Fruit fly (Drosophila melanogaster) whole organism, embryonic: Measurements from ENCODE around the gene CG14402.

Experiments
- Bgb ChIP-seq: fragments of 200-800 bp; sonication (Bioruptor generic); IDR thresholded peaks from 2 replicates; pipeline ENCODE4 v1.3.6; 2022; ENCODE audit warnings: missing biosample characterization, missing genetic modification characterization; ENCODE audit not compliant: partially characterized antibody
- CG10979 ChIP-seq: fragments of 200-800 bp; sonication (Bioruptor generic); optimal IDR thresholded peaks from 2 replicates; lab custom pipeline; 2018; ENCODE audit warnings: missing biosample characterization, mild to moderate bottlenecking, missing genetic modification characterization, moderate library complexity
- CG12219 ChIP-seq: fragments of 200-800 bp; sonication (Bioruptor generic); optimal IDR thresholded peaks from 3 replicates; lab custom pipeline; 2018; ENCODE audit warnings: missing biosample characterization, mild to moderate bottlenecking, missing genetic modification characterization
- CG12391 ChIP-seq: fragments of 200-800 bp; sonication (Bioruptor generic); optimal IDR thresholded peaks from 3 replicates; lab custom pipeline; 2018; ENCODE audit warnings: missing biosample characterization, mild to moderate bottlenecking, missing genetic modification characterization, moderate library complexity
- CG14965 ChIP-seq: fragments of 200-800 bp; sonication (Bioruptor generic); optimal IDR thresholded peaks from 2 replicates; lab custom pipeline; 2016; ENCODE audit warnings: missing biosample characterization, missing genetic modification characterization, borderline replicate concordance
- CG1647 ChIP-seq: fragments of 200-800 bp; sonication (Bioruptor generic); optimal IDR thresholded peaks from 3 replicates; lab custom pipeline; 2016; ENCODE audit warnings: missing biosample characterization, missing genetic modification characterization
- CG18764 ChIP-seq: fragments of 200-800 bp; sonication (Bioruptor generic); optimal IDR thresholded peaks from 3 replicates; lab custom pipeline; 2016; ENCODE audit warnings: missing biosample characterization, missing genetic modification characterization
- CG2875 ChIP-seq: fragments of 200-800 bp; sonication (Bioruptor generic); optimal IDR thresholded peaks from 2 replicates; lab custom pipeline; 2017; ENCODE audit warnings: missing biosample characterization, mild to moderate bottlenecking, missing genetic modification characterization, missing genetic modification reagents
- CG34376 ChIP-seq: fragments of 200-800 bp; sonication (Bioruptor generic); optimal IDR thresholded peaks from 2 replicates; lab custom pipeline; 2018; ENCODE audit warnings: missing biosample characterization, mild to moderate bottlenecking, missing genetic modification characterization
- CG4707 ChIP-seq: fragments of 200-800 bp; sonication (Bioruptor generic); optimal IDR thresholded peaks from 2 replicates; lab custom pipeline; 2018; ENCODE audit warnings: missing biosample characterization, mild to moderate bottlenecking, missing genetic modification characterization, moderate library complexity
- CG5180 ChIP-seq: fragments of 200-800 bp; sonication (Bioruptor generic); optimal IDR thresholded peaks from 3 replicates; lab custom pipeline; 2017; ENCODE audit warnings: missing biosample characterization, missing genetic modification characterization, mild to moderate bottlenecking, moderate library complexity, missing genetic modification reagents
- CG7271 ChIP-seq: fragments of 200-800 bp; sonication (Bioruptor generic); optimal IDR thresholded peaks from 2 replicates; lab custom pipeline; 2018; ENCODE audit warnings: missing biosample characterization, mild to moderate bottlenecking, missing genetic modification characterization, moderate library complexity
- CG7357 ChIP-seq: fragments of 200-800 bp; sonication (Bioruptor generic); IDR thresholded peaks from 3 replicates; pipeline ENCODE4 v1.3.6; 2022; ENCODE audit warnings: missing biosample characterization, missing genetic modification characterization
- CG7987 ChIP-seq: fragments of 200-800 bp; sonication (Bioruptor generic); optimal IDR thresholded peaks from 2 replicates; lab custom pipeline; 2018; ENCODE audit warnings: missing biosample characterization, mild to moderate bottlenecking, missing genetic modification characterization, moderate library complexity
- CG8290 ChIP-seq, 3 experiments: fragments of 200-800 bp; sonication (Bioruptor generic); optimal IDR thresholded peaks; 2 replicates each; lab custom pipeline; 2016 to 2019; ENCODE audit warnings: missing biosample characterization in 3 of 3, missing genetic modification characterization in 3 of 3, mild to moderate bottlenecking in 2 of 3, moderate library complexity in 1 of 3
- CG8765 ChIP-seq: fragments of 200-800 bp; sonication (Bioruptor generic); IDR thresholded peaks from 2 replicates; pipeline ENCODE4 v1.3.6; 2022; ENCODE audit warnings: missing biosample characterization, missing genetic modification characterization
- CG9817 ChIP-seq: fragments of 200-800 bp; sonication (Bioruptor generic); optimal IDR thresholded peaks from 2 replicates; lab custom pipeline; 2018; ENCODE audit warnings: missing biosample characterization, mild to moderate bottlenecking, missing genetic modification characterization, moderate library complexity
- CrebB ChIP-seq: fragments of 200-800 bp; sonication (Bioruptor generic); optimal IDR thresholded peaks from 3 replicates; lab custom pipeline; 2018; ENCODE audit warnings: missing biosample characterization, mild to moderate bottlenecking, missing genetic modification characterization
- Doc3 ChIP-seq: fragments of 200-800 bp; sonication (Bioruptor generic); IDR thresholded peaks from 3 replicates; pipeline ENCODE4 v1.3.6; 2022; ENCODE audit warnings: missing biosample characterization, missing genetic modification characterization; ENCODE audit not compliant: partially characterized antibody
- Fer3 ChIP-seq: fragments of 200-800 bp; sonication (Bioruptor generic); optimal IDR thresholded peaks from 2 replicates; lab custom pipeline; 2018; ENCODE audit warnings: missing biosample characterization, mild to moderate bottlenecking, missing genetic modification characterization, moderate library complexity
- H15 ChIP-seq: fragments of 200-800 bp; sonication (Bioruptor generic); IDR thresholded peaks from 3 replicates; pipeline ENCODE4 v1.3.6; 2022; ENCODE audit warnings: missing biosample characterization, missing genetic modification characterization
- Hr39 ChIP-seq: fragments of >200 bp; optimal IDR thresholded peaks from 2 replicates; lab custom pipeline; 2017
- MESR4 ChIP-seq: fragments of 200-800 bp; sonication (Bioruptor generic); optimal IDR thresholded peaks from 2 replicates; lab custom pipeline; 2018; ENCODE audit warnings: missing biosample characterization, mild to moderate bottlenecking, missing genetic modification characterization, moderate library complexity
- Med ChIP-seq: fragments of 200-800 bp; sonication (Bioruptor generic); peaks from one replicate; lab custom pipeline; 2016; ENCODE audit warnings: missing biosample characterization, missing genetic modification characterization, mild to moderate bottlenecking, inconsistent platforms, moderate library complexity
- Optix ChIP-seq: fragments of 200-800 bp; sonication (Bioruptor generic); IDR thresholded peaks from 3 replicates; pipeline ENCODE4 v1.3.6; 2022; ENCODE audit warnings: missing biosample characterization, missing genetic modification characterization
- Rfx ChIP-seq: fragments of 200-800 bp; sonication (Bioruptor generic); IDR thresholded peaks from 2 replicates; pipeline ENCODE4 v1.3.6; 2022; ENCODE audit warnings: missing biosample characterization, missing genetic modification characterization
- Trl ChIP-seq, 3 experiments: fragments of >200 bp in 2 of 3; fragments of 200-800 bp in 1 of 3; sonication (Bioruptor generic) in 1 of 3; optimal IDR thresholded peaks; 2 replicates in 1 of 3; 3 replicates in 2 of 3; lab custom pipeline; 2016 to 2017; ENCODE audit warnings: missing biosample characterization in 1 of 3, missing genetic modification characterization in 1 of 3
- Vsx1 ChIP-seq: fragments of 200-800 bp; sonication (Bioruptor generic); optimal IDR thresholded peaks from 2 replicates; lab custom pipeline; 2017; ENCODE audit warnings: missing biosample characterization, mild to moderate bottlenecking, missing genetic modification characterization, missing genetic modification reagents
- amos ChIP-seq: fragments of 200-800 bp; sonication (Bioruptor generic); IDR thresholded peaks from 2 replicates; pipeline ENCODE4 v1.3.6; 2022; ENCODE audit warnings: missing biosample characterization, missing genetic modification characterization; ENCODE audit not compliant: partially characterized antibody
- bbx ChIP-seq: fragments of 200-800 bp; sonication (Bioruptor generic); IDR thresholded peaks from 2 replicates; pipeline ENCODE4 v1.3.6; 2022; ENCODE audit warnings: missing biosample characterization, missing genetic modification characterization; ENCODE audit not compliant: partially characterized antibody
- cato ChIP-seq: fragments of 200-800 bp; sonication (Bioruptor generic); optimal IDR thresholded peaks from 2 replicates; lab custom pipeline; 2016; ENCODE audit warnings: missing biosample characterization, missing genetic modification characterization, borderline replicate concordance
- danr ChIP-seq: fragments of 200-800 bp; sonication (Bioruptor generic); IDR thresholded peaks from 2 replicates; pipeline ENCODE4 v1.3.6; 2022; ENCODE audit warnings: missing biosample characterization, missing genetic modification characterization
- en ChIP-seq: fragments of 200-800 bp; sonication (Bioruptor generic); optimal IDR thresholded peaks from 2 replicates; lab custom pipeline; 2016; ENCODE audit warnings: missing biosample characterization, missing genetic modification characterization
- gce ChIP-seq: fragments of 200-800 bp; sonication (Bioruptor generic); IDR thresholded peaks from 3 replicates; pipeline ENCODE4 v1.3.6; 2022; ENCODE audit warnings: missing biosample characterization, missing genetic modification characterization
- lab ChIP-seq: fragments of 200-800 bp; sonication (Bioruptor generic); optimal IDR thresholded peaks from 3 replicates; lab custom pipeline; 2017; ENCODE audit warnings: missing biosample characterization, missing genetic modification characterization, mild to moderate bottlenecking, moderate library complexity, missing genetic modification reagents
- lola ChIP-seq, 3 experiments: fragments of >200 bp in 2 of 3; fragments of 200-800 bp in 1 of 3; sonication (Bioruptor generic) in 1 of 3; optimal IDR thresholded peaks; 2 replicates each; lab custom pipeline; 2017 to 2019; ENCODE audit warnings: missing biosample characterization in 3 of 3, missing genetic modification characterization in 3 of 3, mild to moderate bottlenecking in 1 of 3, moderate library complexity in 1 of 3
- mirr ChIP-seq: fragments of 200-800 bp; sonication (Bioruptor generic); optimal IDR thresholded peaks from 3 replicates; lab custom pipeline; 2018; ENCODE audit warnings: missing biosample characterization, mild to moderate bottlenecking, missing genetic modification characterization
- odd ChIP-seq: fragments of 200-800 bp; sonication (Bioruptor generic); optimal IDR thresholded peaks from 2 replicates; lab custom pipeline; 2017; ENCODE audit warnings: missing biosample characterization, mild to moderate bottlenecking, missing genetic modification characterization
- pzg ChIP-seq: fragments of 200-800 bp; sonication (Bioruptor generic); optimal IDR thresholded peaks from 3 replicates; lab custom pipeline; 2018; ENCODE audit warnings: missing biosample characterization, mild to moderate bottlenecking, missing genetic modification characterization, moderate library complexity
- sc ChIP-seq, 3 experiments: fragments of >200 bp in 2 of 3; fragments of 200-800 bp in 1 of 3; sonication (Bioruptor generic) in 1 of 3; optimal IDR thresholded peaks; 2 replicates in 2 of 3; 3 replicates in 1 of 3; lab custom pipeline; 2017; ENCODE audit warnings: mild to moderate bottlenecking in 1 of 3, missing biosample characterization in 1 of 3, missing genetic modification characterization in 1 of 3, missing genetic modification reagents in 1 of 3
- schlank ChIP-seq: fragments of 200-800 bp; sonication (Bioruptor generic); optimal IDR thresholded peaks from 2 replicates; lab custom pipeline; 2018; ENCODE audit warnings: missing biosample characterization, mild to moderate bottlenecking, missing genetic modification characterization
- seq ChIP-seq: fragments of 200-800 bp; sonication (Bioruptor generic); IDR thresholded peaks from 2 replicates; pipeline ENCODE4 v1.3.6; 2022; ENCODE audit warnings: missing biosample characterization, missing genetic modification characterization
- tgo ChIP-seq: fragments of 200-800 bp; sonication (Bioruptor generic); IDR thresholded peaks from 3 replicates; pipeline ENCODE4 v1.3.6; 2022; ENCODE audit warnings: missing biosample characterization, missing genetic modification characterization
- tin ChIP-seq: fragments of 200-800 bp; sonication (Bioruptor generic); optimal IDR thresholded peaks from 3 replicates; lab custom pipeline; 2016; ENCODE audit warnings: missing biosample characterization, missing genetic modification characterization
- tup ChIP-seq: fragments of 200-800 bp; sonication (Bioruptor generic); optimal IDR thresholded peaks from 2 replicates; lab custom pipeline; 2016; ENCODE audit warnings: missing biosample characterization, mild to moderate bottlenecking, missing genetic modification characterization, moderate library complexity
- zfh1 ChIP-seq: fragments of 200-800 bp; sonication (Bioruptor generic); IDR thresholded peaks from 3 replicates; pipeline ENCODE4 v1.3.6; 2022; ENCODE audit warnings: missing biosample characterization, missing genetic modification characterization

The CG14402 gene

DNA sequence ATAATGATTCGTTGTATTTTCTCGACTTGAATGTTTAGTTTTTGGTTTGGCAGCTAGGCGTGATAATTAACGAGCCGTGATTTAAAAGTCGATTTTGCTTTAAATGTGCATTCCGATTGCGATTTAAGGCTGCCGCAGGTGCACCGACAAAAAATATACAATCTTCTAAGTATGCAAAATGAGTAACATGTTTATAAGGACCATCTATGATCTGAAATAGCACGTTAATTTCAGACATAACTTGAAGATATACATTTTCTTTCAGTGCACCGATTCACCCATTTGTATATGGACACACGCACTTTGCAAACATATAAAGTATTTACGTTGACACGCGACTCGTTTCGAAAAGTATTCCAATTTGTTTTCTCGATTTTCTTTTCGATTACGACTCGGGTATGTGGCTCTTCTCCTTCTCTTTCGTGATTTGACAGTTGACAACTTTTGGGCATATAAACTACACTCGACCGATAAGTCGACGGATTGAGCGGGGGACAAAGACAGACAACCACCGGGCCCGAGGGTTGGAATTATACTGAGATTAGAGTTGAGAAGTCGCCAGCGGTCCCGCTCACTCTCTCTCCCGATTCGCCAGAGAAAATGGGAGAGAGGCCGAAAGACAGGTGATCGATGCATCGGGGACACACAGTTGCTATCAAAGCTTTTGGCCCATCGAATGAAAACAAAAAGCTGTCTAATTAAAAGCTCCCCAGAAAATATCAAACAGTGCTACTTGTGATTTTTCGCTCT, 40.9 kb downstream of the CG14402 start (continued):
- peak; percentile 36 for TF ChIP-seq CG10979 (tag; lab: Kevin White, UChicago)
- TF ChIP-seq Med (GFP tag; lab: Kevin White, UChicago), result peak; percentile 77
- no peak for TF ChIP-seq Hr39 (lab: Kevin White, UChicago)
- no peak for TF ChIP-seq odd (GFP tag; lab: Kevin White, UChicago)
- TF ChIP-seq Vsx1, result no peak
- 0 out of 3 replicates have a peak, but pooled peaks have one; percentile 35 for TF ChIP-seq H15 (GFP tag; lab: Robert Waterston, UW)
- TF ChIP-seq tgo (GFP tag; lab: Robert Waterston, UW), result no peak; the same call in 2 of the 3 replicates
- peak; percentile 10; the same call in 1 of the 3 replicates for TF ChIP-seq gce (GFP tag; lab: Robert Waterston, UW)
- TF ChIP-seq danr (GFP tag; lab: Robert Waterston, UW), result no peak
- TF ChIP-seq CG12391 (tag; lab: Kevin White, UChicago), result peak; percentile 42
- no peak; the same call in 1 of the 2 replicates for TF ChIP-seq seq (GFP tag; lab: Robert Waterston, UW)
- no peak for TF ChIP-seq sc (optimal IDR thresholded peaks at IDR 0.05; lab: Kevin White, UChicago)
- TF ChIP-seq sc (GFP tag; optimal IDR thresholded peaks at IDR 0.05; lab: Kevin White, UChicago), result peak; percentile 16
- no peak for TF ChIP-seq Doc3 (GFP tag; lab: Robert Waterston, UW)
- TF ChIP-seq schlank (tag; lab: Kevin White, UChicago), result no peak
- peak; percentile 62 for TF ChIP-seq CG34376 (GFP tag; lab: Kevin White, UChicago)
- no peak; the same call in 1 of the 2 replicates for TF ChIP-seq amos
- peak; percentile 44 for TF ChIP-seq CG12219 (GFP tag; lab: Kevin White, UChicago)
- TF ChIP-seq Trl (optimal IDR thresholded peaks at IDR 0.05; lab: Kevin White, UChicago), result peak; percentile 68 to 78
- TF ChIP-seq Trl (GFP tag; optimal IDR thresholded peaks at IDR 0.05; lab: Kevin White, UChicago), result no peak
- no peak for TF ChIP-seq CG8290 (GFP tag; optimal IDR thresholded peaks at IDR 0.05; lab: Kevin White, UChicago)
- peak in 1 of 2 experiments; percentile 11 for TF ChIP-seq CG8290 (tag; optimal IDR thresholded peaks at IDR 0.05; lab: Kevin White, UChicago)
- TF ChIP-seq CG1647 (GFP tag; lab: Kevin White, UChicago), result no peak
- TF ChIP-seq Rfx (GFP tag; lab: Robert Waterston, UW), result no peak
- TF ChIP-seq lola (GFP tag; optimal IDR thresholded peaks at IDR 0.05; lab: Kevin White, UChicago), result peak in 1 of 3 experiments; percentile 38
- no peak for TF ChIP-seq pzg
- no peak for TF ChIP-seq Fer3 (tag; lab: Kevin White, UChicago)
- no peak for TF ChIP-seq CG14965 (GFP tag; lab: Kevin White, UChicago)
- peak; percentile 36 for TF ChIP-seq tin
- peak; percentile 72 for TF ChIP-seq CG2875
- no peak for TF ChIP-seq CG9817 (tag; lab: Kevin White, UChicago)
- peak; percentile 26; the same call in 1 of the 2 replicates for TF ChIP-seq Bgb (GFP tag; lab: Robert Waterston, UW)
- no peak for TF ChIP-seq MESR4 (GFP tag; lab: Kevin White, UChicago)
- no peak for TF ChIP-seq bbx (GFP tag; lab: Robert Waterston, UW)
- no peak for TF ChIP-seq CG7271
- no peak for TF ChIP-seq CG7357
- TF ChIP-seq zfh1 (GFP tag; lab: Robert Waterston, UW), result no peak
- TF ChIP-seq CrebB (tag; lab: Kevin White, UChicago), result peak; percentile 39
- TF ChIP-seq cato (GFP tag; lab: Kevin White, UChicago), result no peak
- no peak for TF ChIP-seq CG18764 (GFP tag; lab: Kevin White, UChicago)
- peak; percentile 33 for TF ChIP-seq mirr
- TF ChIP-seq CG7987 (GFP tag; lab: Kevin White, UChicago), result peak; percentile 44
- TF ChIP-seq Optix (GFP tag; lab: Robert Waterston, UW), result no peak
- TF ChIP-seq CG8765 (GFP tag; lab: Robert Waterston, UW), result no peak
- TF ChIP-seq lab (GFP tag; lab: Kevin White, UChicago), result peak; percentile 53
- TF ChIP-seq tup (GFP tag; lab: Kevin White, UChicago), result no peak
- peak; percentile 14 for TF ChIP-seq CG4707 (GFP tag; lab: Kevin White, UChicago)
- TF ChIP-seq CG5180 (GFP tag; lab: Kevin White, UChicago), result no peak
- TF ChIP-seq en (GFP tag; lab: Kevin White, UChicago), result no peak
